Fruit fly (Drosophila melanogaster) whole organism, embryonic: ENCODE results near the gene Myo95E.
A peak's percentile ranks its signal among the peaks of the same experiment; 100 is the strongest.

ENCODE experiments used
- BEAF-32 ChIP-seq: fragments of 200-800 bp; sonication (Bioruptor generic); optimal IDR thresholded peaks from 3 replicates; lab custom pipeline; 2017; ENCODE audit warnings: missing biosample characterization, missing genetic modification characterization, mild to moderate bottlenecking, moderate library complexity, missing genetic modification reagents
- CG10267 ChIP-seq: fragments of 200-800 bp; sonication (Bioruptor generic); optimal IDR thresholded peaks from 2 replicates; lab custom pipeline; 2018; ENCODE audit warnings: missing biosample characterization, mild to moderate bottlenecking, missing genetic modification characterization, moderate library complexity
- CG10274 ChIP-seq: fragments of 200-800 bp; sonication (Bioruptor generic); optimal IDR thresholded peaks from 3 replicates; lab custom pipeline; 2017; ENCODE audit warnings: missing biosample characterization, mild to moderate bottlenecking, missing genetic modification characterization
- CG10321 ChIP-seq: fragments of 200-800 bp; sonication (Bioruptor generic); IDR thresholded peaks from 2 replicates; pipeline ENCODE4 v1.3.6; 2022; ENCODE audit warnings: missing biosample characterization, missing genetic modification characterization
- CG10979 ChIP-seq: fragments of 200-800 bp; sonication (Bioruptor generic); optimal IDR thresholded peaks from 2 replicates; lab custom pipeline; 2018; ENCODE audit warnings: missing biosample characterization, mild to moderate bottlenecking, missing genetic modification characterization, moderate library complexity
- CG13287 ChIP-seq: fragments of 200-800 bp; sonication (Bioruptor generic); IDR thresholded peaks from 2 replicates; pipeline ENCODE4 v1.3.6; 2022; ENCODE audit warnings: missing biosample characterization, missing genetic modification characterization; ENCODE audit not compliant: partially characterized antibody
- CG14050 ChIP-seq: fragments of 200-800 bp; sonication (Bioruptor generic); IDR thresholded peaks from 3 replicates; pipeline ENCODE4 v1.3.6; 2022; ENCODE audit warnings: missing biosample characterization, missing genetic modification characterization
- CG15011 ChIP-seq: fragments of 200-800 bp; sonication (Bioruptor generic); optimal IDR thresholded peaks from 3 replicates; lab custom pipeline; 2018; ENCODE audit warnings: missing biosample characterization, mild to moderate bottlenecking, missing genetic modification characterization
- CG1603 ChIP-seq: fragments of 200-800 bp; sonication (Bioruptor generic); optimal IDR thresholded peaks from 2 replicates; lab custom pipeline; 2019; ENCODE audit warnings: missing biosample characterization, mild to moderate bottlenecking, missing genetic modification characterization, moderate library complexity
- CG17385 ChIP-seq: fragments of 200-800 bp; sonication (Bioruptor generic); optimal IDR thresholded peaks from 3 replicates; lab custom pipeline; 2018; ENCODE audit warnings: missing biosample characterization, mild to moderate bottlenecking, missing genetic modification characterization
- CG2116 ChIP-seq: fragments of 200-800 bp; sonication (Bioruptor generic); optimal IDR thresholded peaks from 3 replicates; lab custom pipeline; 2018; ENCODE audit warnings: missing biosample characterization, mild to moderate bottlenecking, missing genetic modification characterization
- CG2129 ChIP-seq: fragments of 200-800 bp; sonication (Bioruptor generic); IDR thresholded peaks from 2 replicates; pipeline ENCODE4 v1.3.6; 2022; ENCODE audit warnings: missing biosample characterization, missing genetic modification characterization; ENCODE audit not compliant: partially characterized antibody
- CG30431 ChIP-seq: fragments of 200-800 bp; sonication (Bioruptor generic); optimal IDR thresholded peaks from 2 replicates; lab custom pipeline; 2017; ENCODE audit warnings: missing biosample characterization, missing genetic modification characterization
- CG3065 ChIP-seq: fragments of 200-800 bp; sonication (Bioruptor generic); optimal IDR thresholded peaks from 2 replicates; lab custom pipeline; 2016; ENCODE audit warnings: missing biosample characterization, missing genetic modification characterization
- CG6272 ChIP-seq: fragments of 200-800 bp; sonication (Bioruptor generic); IDR thresholded peaks from 2 replicates; pipeline ENCODE4 v1.3.6; 2022; ENCODE audit warnings: missing biosample characterization, missing genetic modification characterization
- CG7556 ChIP-seq: fragments of 200-800 bp; sonication (Bioruptor generic); optimal IDR thresholded peaks from 2 replicates; lab custom pipeline; 2017; ENCODE audit warnings: missing biosample characterization, mild to moderate bottlenecking, missing genetic modification characterization
- CG9609 ChIP-seq: fragments of 200-800 bp; sonication (Bioruptor generic); optimal IDR thresholded peaks from 3 replicates; lab custom pipeline; 2016; ENCODE audit warnings: missing biosample characterization, missing genetic modification characterization
- CG9876 ChIP-seq: fragments of 200-800 bp; sonication (Bioruptor generic); optimal IDR thresholded peaks from 2 replicates; lab custom pipeline; 2016; ENCODE audit warnings: missing biosample characterization, missing genetic modification characterization
- CG9932 ChIP-seq: fragments of 200-800 bp; sonication (Bioruptor generic); IDR thresholded peaks from 2 replicates; pipeline ENCODE4 v1.3.6; 2022; ENCODE audit warnings: missing biosample characterization, missing genetic modification characterization
- CkIIα-i1 ChIP-seq: fragments of 200-800 bp; sonication (Bioruptor generic); IDR thresholded peaks from 2 replicates; pipeline ENCODE4 v1.3.6; 2022; ENCODE audit warnings: missing biosample characterization, missing genetic modification characterization
- Dref ChIP-seq: fragments of 200-800 bp; sonication (Bioruptor generic); IDR thresholded peaks from 2 replicates; pipeline ENCODE4 v1.3.6; 2022; ENCODE audit warnings: missing biosample characterization, missing genetic modification characterization
- Fer1 ChIP-seq: fragments of 200-800 bp; sonication (Bioruptor generic); optimal IDR thresholded peaks from 2 replicates; lab custom pipeline; 2017; ENCODE audit warnings: missing biosample characterization, mild to moderate bottlenecking, missing genetic modification characterization
- NK7.1 ChIP-seq: fragments of 200-800 bp; sonication (Bioruptor generic); optimal IDR thresholded peaks from 3 replicates; lab custom pipeline; 2016; ENCODE audit warnings: missing biosample characterization, missing genetic modification characterization
- Rfx ChIP-seq: fragments of 200-800 bp; sonication (Bioruptor generic); IDR thresholded peaks from 2 replicates; pipeline ENCODE4 v1.3.6; 2022; ENCODE audit warnings: missing biosample characterization, missing genetic modification characterization
- Spps ChIP-seq: fragments of 200-800 bp; sonication (Bioruptor generic); optimal IDR thresholded peaks from 2 replicates; lab custom pipeline; 2018; ENCODE audit warnings: missing biosample characterization, mild to moderate bottlenecking, missing genetic modification characterization
- Usf ChIP-seq: fragments of 200-800 bp; sonication (Bioruptor generic); optimal IDR thresholded peaks from 2 replicates; lab custom pipeline; 2017; ENCODE audit warnings: missing genotype, missing biosample characterization, missing genetic modification characterization
- cas ChIP-seq: fragments of 200-800 bp; sonication (Bioruptor generic); IDR thresholded peaks from 2 replicates; pipeline ENCODE4 v1.3.6; 2022; ENCODE audit warnings: missing biosample characterization, missing genetic modification characterization
- cg ChIP-seq: fragments of 200-800 bp; sonication (Bioruptor generic); optimal IDR thresholded peaks from 3 replicates; lab custom pipeline; 2019; ENCODE audit warnings: missing biosample characterization, mild to moderate bottlenecking, missing genetic modification characterization, moderate library complexity
- corto ChIP-seq: fragments of 200-800 bp; sonication (Bioruptor generic); optimal IDR thresholded peaks from 2 replicates; lab custom pipeline; 2016; ENCODE audit warnings: missing biosample characterization, mild to moderate bottlenecking, missing genetic modification characterization, moderate library complexity
- ems ChIP-seq: fragments of 200-800 bp; sonication (Bioruptor generic); optimal IDR thresholded peaks from 3 replicates; lab custom pipeline; 2016; ENCODE audit warnings: missing biosample characterization, missing genetic modification characterization
- fd3F ChIP-seq: fragments of 200-800 bp; sonication (Bioruptor generic); optimal IDR thresholded peaks from 2 replicates; lab custom pipeline; 2018; ENCODE audit warnings: missing biosample characterization, mild to moderate bottlenecking, missing genetic modification characterization, moderate library complexity
- gcm2 ChIP-seq: fragments of 200-800 bp; sonication (Bioruptor generic); optimal IDR thresholded peaks from 2 replicates; lab custom pipeline; 2016; ENCODE audit warnings: missing biosample characterization, missing genetic modification characterization
- grau ChIP-seq: fragments of 200-800 bp; optimal IDR thresholded peaks from 3 replicates; lab custom pipeline; 2019; ENCODE audit warnings: missing biosample characterization, mild to moderate bottlenecking, missing genetic modification characterization, moderate library complexity
- h ChIP-seq: fragments of >200 bp; optimal IDR thresholded peaks from 2 replicates; lab custom pipeline; 2017
- hb ChIP-seq: fragments of 200-800 bp; sonication (Bioruptor generic); IDR thresholded peaks from 3 replicates; pipeline ENCODE4 v1.3.6; 2022; ENCODE audit warnings: missing biosample characterization, missing genetic modification characterization; ENCODE audit not compliant: partially characterized antibody
- hbn ChIP-seq: fragments of 200-800 bp; sonication (Bioruptor generic); IDR thresholded peaks from 2 replicates; pipeline ENCODE4 v1.3.6; 2022; ENCODE audit warnings: missing biosample characterization, missing genetic modification characterization; ENCODE audit not compliant: partially characterized antibody
- knrl ChIP-seq: fragments of 200-800 bp; sonication (Bioruptor generic); IDR thresholded peaks from 3 replicates; pipeline ENCODE4 v1.3.6; 2022; ENCODE audit warnings: missing biosample characterization, missing genetic modification characterization; ENCODE audit not compliant: partially characterized antibody
- mld ChIP-seq: fragments of 200-800 bp; sonication (Bioruptor generic); IDR thresholded peaks from 3 replicates; pipeline ENCODE4 v1.3.6; 2022; ENCODE audit warnings: missing biosample characterization, missing genetic modification characterization; ENCODE audit not compliant: partially characterized antibody
- nmo ChIP-seq: fragments of 200-800 bp; sonication (Bioruptor generic); optimal IDR thresholded peaks from 2 replicates; lab custom pipeline; 2018; ENCODE audit warnings: missing biosample characterization, mild to moderate bottlenecking, missing genetic modification characterization, moderate library complexity
- pita ChIP-seq: fragments of 200-800 bp; sonication (Bioruptor generic); optimal IDR thresholded peaks from 2 replicates; lab custom pipeline; 2017; ENCODE audit warnings: missing biosample characterization, mild to moderate bottlenecking, missing genetic modification characterization
- rib ChIP-seq: fragments of 200-800 bp; sonication (Bioruptor generic); IDR thresholded peaks from 2 replicates; pipeline ENCODE4 v1.3.6; 2022; ENCODE audit warnings: missing biosample characterization, missing genetic modification characterization
- ro ChIP-seq: fragments of 200-800 bp; sonication (Bioruptor generic); IDR thresholded peaks from 2 replicates; pipeline ENCODE4 v1.3.6; 2022; ENCODE audit warnings: missing biosample characterization, missing genetic modification characterization
- schlank ChIP-seq: fragments of 200-800 bp; sonication (Bioruptor generic); optimal IDR thresholded peaks from 2 replicates; lab custom pipeline; 2018; ENCODE audit warnings: missing biosample characterization, mild to moderate bottlenecking, missing genetic modification characterization
- shn ChIP-seq: fragments of 200-800 bp; sonication (Bioruptor generic); optimal IDR thresholded peaks from 3 replicates; lab custom pipeline; 2016; ENCODE audit warnings: missing biosample characterization, missing genetic modification characterization
- slbo ChIP-seq: fragments of 200-800 bp; sonication (Bioruptor generic); IDR thresholded peaks from 2 replicates; pipeline ENCODE4 v1.3.6; 2022; ENCODE audit warnings: missing biosample characterization, missing genetic modification characterization
- stwl ChIP-seq: fragments of 200-800 bp; sonication (Bioruptor generic); optimal IDR thresholded peaks from 3 replicates; lab custom pipeline; 2018; ENCODE audit warnings: missing biosample characterization, mild to moderate bottlenecking, missing genetic modification characterization, moderate library complexity
- tap ChIP-seq: fragments of 200-800 bp; optimal IDR thresholded peaks from 3 replicates; lab custom pipeline; 2019; ENCODE audit warnings: missing biosample characterization, mild to moderate bottlenecking, missing genetic modification characterization, moderate library complexity
- ttk ChIP-seq: fragments of 200-800 bp; sonication (Bioruptor generic); IDR thresholded peaks from 2 replicates; pipeline ENCODE4 v2.1.2; 2022; ENCODE audit warnings: missing biosample characterization, missing genetic modification characterization
- tup ChIP-seq: fragments of 200-800 bp; sonication (Bioruptor generic); optimal IDR thresholded peaks from 2 replicates; lab custom pipeline; 2016; ENCODE audit warnings: missing biosample characterization, mild to moderate bottlenecking, missing genetic modification characterization, moderate library complexity
- twi ChIP-seq: fragments of 200-800 bp; optimal IDR thresholded peaks from 2 replicates; lab custom pipeline; 2019; ENCODE audit warnings: missing biosample characterization, mild to moderate bottlenecking, missing genetic modification characterization, moderate library complexity
- vvl ChIP-seq: fragments of 200-800 bp; sonication (Bioruptor generic); IDR thresholded peaks from 2 replicates; pipeline ENCODE4 v1.3.6; 2022; ENCODE audit warnings: missing biosample characterization, missing genetic modification characterization

Gene Myo95E

dm6 chr3R:24169362-24169761 lies 8.1 kb upstream of the Myo95E start, which contains the start of gene CG5510 (continued):
- TF ChIP-seq knrl (peak; percentile 95), CG2116 (GFP tag; lab: Kevin White, UChicago) (peak; percentile 94), CG17385 (GFP tag; lab: Kevin White, UChicago) (no peak), CG10979 (peak; percentile 7), CG1603 (tag; lab: Kevin White, UChicago) (peak; percentile 86), tap (tag; lab: Kevin White, UChicago) (no peak), nmo (GFP tag; lab: Kevin White, UChicago) (peak; percentile 76), CG9876 (GFP tag; lab: Kevin White, UChicago) (peak; percentile 3), CkIIα-i1 (GFP tag; lab: Robert Waterston, UW) (no peak), CG10274 (GFP tag; lab: Kevin White, UChicago) (no peak), CG3065 (GFP tag; lab: Kevin White, UChicago) (no peak), Rfx (peak; percentile 81), h (lab: Kevin White, UChicago) (no peak), Spps (peak; percentile 5), Usf (GFP tag; lab: Kevin White, UChicago) (no peak), ems (GFP tag; lab: Kevin White, UChicago) (peak; percentile 71), NK7.1 (peak; percentile 18), CG13287 (GFP tag; lab: Robert Waterston, UW) (peak; percentile 99), fd3F (GFP tag; lab: Kevin White, UChicago) (peak; percentile 1), grau (tag; lab: Kevin White, UChicago) (peak; percentile 53), twi (tag; lab: Kevin White, UChicago) (no peak), gcm2 (GFP tag; lab: Kevin White, UChicago) (no peak), BEAF-32 (peak; percentile 98), shn (peak; percentile 67), mld (GFP tag; lab: Robert Waterston, UW) (peak; percentile 97), CG10321 (GFP tag; lab: Robert Waterston, UW) (no peak), tup (GFP tag; lab: Kevin White, UChicago) (no peak), ro (GFP tag; lab: Robert Waterston, UW) (no peak), pita (GFP tag; lab: Kevin White, UChicago) (no peak), ttk (GFP tag; lab: Robert Waterston, UW) (no peak), CG9609 (GFP tag; lab: Kevin White, UChicago) (peak; percentile 57), schlank (no peak), CG15011 (GFP tag; lab: Kevin White, UChicago) (no peak), corto (GFP tag; lab: Kevin White, UChicago) (no peak), Fer1 (GFP tag; lab: Kevin White, UChicago) (peak; percentile 37), cg (no peak), vvl (peak; percentile 73), Dref (GFP tag; lab: Robert Waterston, UW) (peak; percentile 100), CG2129 (GFP tag; lab: Robert Waterston, UW) (peak; percentile 86), CG30431 (GFP tag; lab: Kevin White, UChicago) (no peak), hb (GFP tag; lab: Robert Waterston, UW) (peak; percentile 96), rib (peak; percentile 33; the same call in 1 of the 2 replicates), slbo (peak; percentile 78), stwl (peak; percentile 89), hbn (GFP tag; lab: Robert Waterston, UW) (peak; percentile 98), CG14050 (GFP tag; lab: Robert Waterston, UW) (no peak), cas (GFP tag; lab: Robert Waterston, UW) (no peak), CG6272 (GFP tag; lab: Robert Waterston, UW) (peak; percentile 32; the same call in 1 of the 2 replicates), CG9932 (peak; percentile 86), CG7556 (GFP tag; lab: Kevin White, UChicago) (no peak), CG10267 (tag; lab: Kevin White, UChicago) (peak; percentile 59)
